Worm (Caenorhabditis elegans): ENCODE data around the gene fipr-29.

The fipr-29 gene

ce11 chrIII:3067909-3068455, 7.8 kb upstream of the fipr-29 start, which contains the start of gene ubl-1 (continued):
- peak; percentile 94 for TF ChIP-seq C16A3.4 (tag; optimal IDR thresholded peaks at IDR 0.05)
- TF ChIP-seq nhr-85 (tag) = peak; percentile 85
- peak; percentile 79 for TF ChIP-seq isw-1 (GFP tag; IDR thresholded peaks at IDR 0.05)
- no peak for TF ChIP-seq sptf-1 (tag; optimal IDR thresholded peaks at IDR 0.05)
- TF ChIP-seq xbp-1 (tag; optimal IDR thresholded peaks at IDR 0.05) = peak; percentile 84
- TF ChIP-seq rnt-1 (tag; optimal IDR thresholded peaks at IDR 0.05) = peak; percentile 89
- TF ChIP-seq ceh-8 (GFP tag; optimal IDR thresholded peaks at IDR 0.05) = no peak
- peak; percentile 95 for TF ChIP-seq skn-1 (tag; optimal IDR thresholded peaks at IDR 0.05)
- no peak for TF ChIP-seq mab-9 (GFP tag; IDR thresholded peaks at IDR 0.05)
- no peak for TF ChIP-seq nhr-28 (tag; optimal IDR thresholded peaks at IDR 0.05)
- TF ChIP-seq unc-62 (GFP tag; optimal IDR thresholded peaks at IDR 0.05) = no peak
- no peak for TF ChIP-seq lir-3 (tag; optimal IDR thresholded peaks at IDR 0.05; ENCODE audit: poor library complexity)
- TF ChIP-seq nhr-77 (tag; optimal IDR thresholded peaks at IDR 0.05) = peak; percentile 91
- no peak for TF ChIP-seq hlh-17 (GFP tag; optimal IDR thresholded peaks at IDR 0.05; ENCODE audit: borderline replicate concordance)
- peak; percentile 51 for TF ChIP-seq lin-39 (tag; optimal IDR thresholded peaks at IDR 0.05)
- TF ChIP-seq lsy-2 (tag; optimal IDR thresholded peaks at IDR 0.05) = peak; percentile 98 to 99
- TF ChIP-seq aha-1 (tag; optimal IDR thresholded peaks at IDR 0.05) = no peak
- no peak for TF ChIP-seq efl-3 (GFP tag; optimal IDR thresholded peaks at IDR 0.05)
- TF ChIP-seq lin-14 (GFP tag; optimal IDR thresholded peaks at IDR 0.05) = peak; percentile 89
- TF ChIP-seq jun-1 (tag; optimal IDR thresholded peaks at IDR 0.05) = peak; percentile 79
- TF ChIP-seq C34B4.2 (tag; optimal IDR thresholded peaks at IDR 0.05) = no peak
- peak; percentile 60 for TF ChIP-seq irx-1 (tag; optimal IDR thresholded peaks at IDR 0.05)
- peak; percentile 88 to 94 for TF ChIP-seq lin-35 (GFP tag; optimal IDR thresholded peaks at IDR 0.05)
- TF ChIP-seq nhr-19 (GFP tag; conservative IDR thresholded peaks at IDR 0.05) = peak; percentile 83
- TF ChIP-seq fos-1 (tag; optimal IDR thresholded peaks at IDR 0.05) = peak; percentile 79
- TF ChIP-seq pax-3 (tag; optimal IDR thresholded peaks at IDR 0.05) = peak; percentile 65
- TF ChIP-seq unc-86 (tag; optimal IDR thresholded peaks at IDR 0.05) = peak; percentile 56
- peak; percentile 76 for TF ChIP-seq swsn-7 (tag; optimal IDR thresholded peaks at IDR 0.05)
- peak; percentile 82 for TF ChIP-seq nhr-20 (tag; optimal IDR thresholded peaks at IDR 0.05)
- TF ChIP-seq ceh-63 (GFP tag; optimal IDR thresholded peaks at IDR 0.05) = no peak
- TF ChIP-seq unc-30 (tag; optimal IDR thresholded peaks at IDR 0.05) = no peak
- no peak for TF ChIP-seq Y116A8C.19 (tag; optimal IDR thresholded peaks at IDR 0.05; ENCODE audit: borderline replicate concordance)
- TF ChIP-seq snu-23 (GFP tag; optimal IDR thresholded peaks at IDR 0.05) = peak; percentile 90
- TF ChIP-seq tbx-2 (tag; optimal IDR thresholded peaks at IDR 0.05) = peak; percentile 80
- no peak for TF ChIP-seq elt-2 (tag; optimal IDR thresholded peaks at IDR 0.05)
- TF ChIP-seq lin-15B (tag; optimal IDR thresholded peaks at IDR 0.05) = peak; percentile 96
- TF ChIP-seq blmp-1 (tag; optimal IDR thresholded peaks at IDR 0.05) = peak; percentile 96
- peak; percentile 64 for TF ChIP-seq F16B12.6 (tag; optimal IDR thresholded peaks at IDR 0.05)
- no peak for TF ChIP-seq ces-1 (GFP tag; optimal IDR thresholded peaks at IDR 0.05)
- TF ChIP-seq ztf-4 (tag; optimal IDR thresholded peaks at IDR 0.05) = peak; percentile 20
- no peak for TF ChIP-seq egl-13 (tag; optimal IDR thresholded peaks at IDR 0.05)
- peak; percentile 64 for TF ChIP-seq aly-2 (tag; optimal IDR thresholded peaks at IDR 0.05)
- peak; percentile 84 to 90 (median 88) for TF ChIP-seq dpl-1 (GFP tag; optimal IDR thresholded peaks at IDR 0.05)
- no peak for TF ChIP-seq ceh-90 (tag; optimal IDR thresholded peaks at IDR 0.05)
- TF ChIP-seq fkh-10 (GFP tag; optimal IDR thresholded peaks at IDR 0.05) = peak; percentile 74
- no peak for TF ChIP-seq mef-2 (tag; optimal IDR thresholded peaks at IDR 0.05)
- peak; percentile 67 for TF ChIP-seq nhr-90 (tag; optimal IDR thresholded peaks at IDR 0.05; ENCODE audit: poor library complexity)
- TF ChIP-seq ama-1 (optimal IDR thresholded peaks at IDR 0.05) = no peak
